Fruit fly (Drosophila melanogaster): Measurements from ENCODE around the gene Pcyt2.
A peak's percentile ranks its signal among the peaks of the same experiment; 100 is the strongest.

The Pcyt2 gene

DNA sequence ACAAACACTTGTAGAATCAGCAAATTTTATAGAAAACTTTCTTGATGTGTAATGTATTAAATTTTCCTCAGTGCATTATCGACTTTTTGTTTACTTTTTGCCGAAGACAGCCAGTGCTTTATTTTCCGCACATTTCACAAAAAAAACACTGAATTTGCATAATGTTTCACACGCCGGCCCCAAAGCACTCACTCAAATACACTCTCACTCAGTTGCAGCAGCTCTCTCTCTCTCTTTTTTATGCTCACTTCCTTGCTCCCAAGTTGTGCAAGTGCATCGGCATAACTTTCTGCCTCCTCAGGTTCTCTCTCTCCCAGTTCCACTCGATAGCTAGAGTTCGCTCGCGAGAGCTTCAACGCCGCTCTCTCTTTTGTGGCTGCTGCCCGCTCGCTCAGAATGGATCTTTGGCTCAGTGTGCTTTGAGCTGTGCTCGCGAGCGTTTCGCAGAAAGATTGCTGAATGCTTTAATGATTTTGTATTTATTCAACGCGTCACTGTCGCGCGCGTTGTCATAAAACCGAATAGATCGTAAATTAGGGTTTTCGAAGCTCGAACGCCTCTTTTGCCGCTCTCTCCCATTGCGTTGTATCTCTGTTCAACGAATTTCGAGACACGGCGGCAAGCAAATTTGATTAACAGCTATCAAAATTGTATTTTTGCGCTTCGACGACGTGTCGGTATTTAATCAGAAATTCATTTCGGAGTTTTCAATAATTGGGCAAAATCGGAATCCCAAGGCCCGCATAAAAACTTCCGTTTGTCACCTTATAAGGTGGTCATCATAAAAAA, 33.2 kb downstream of the Pcyt2 start (continued):
- no peak for TF ChIP-seq CG10321 (GFP tag; IDR thresholded peaks at IDR 0.05)
- TF ChIP-seq ems (GFP tag; optimal IDR thresholded peaks at IDR 0.05) = no peak
- TF ChIP-seq hth (optimal IDR thresholded peaks at IDR 0.05) = no peak
- no peak for TF ChIP-seq CG10462 (GFP tag; optimal IDR thresholded peaks at IDR 0.05)
- TF ChIP-seq CG12219 (GFP tag; optimal IDR thresholded peaks at IDR 0.05) = no peak
- TF ChIP-seq CG31365 (tag; optimal IDR thresholded peaks at IDR 0.05) = peak; percentile 65
- TF ChIP-seq Eip74EF (GFP tag; optimal IDR thresholded peaks at IDR 0.05) = peak in 1 of 2 experiments; percentile 35
- peak; percentile 22 for TF ChIP-seq gcm (GFP tag; optimal IDR thresholded peaks at IDR 0.05)
- TF ChIP-seq Vsx1 (GFP tag; optimal IDR thresholded peaks at IDR 0.05) = no peak
- TF ChIP-seq dmrt99B (tag; optimal IDR thresholded peaks at IDR 0.05) = no peak
- TF ChIP-seq Fer1 (GFP tag; optimal IDR thresholded peaks at IDR 0.05) = peak; percentile 47
- TF ChIP-seq CG15479 (GFP tag; optimal IDR thresholded peaks at IDR 0.05) = peak; percentile 58
- peak; percentile 46; the same call in 1 of the 3 replicates for TF ChIP-seq gce (GFP tag; IDR thresholded peaks at IDR 0.05)
- TF ChIP-seq CG12104 (GFP tag; optimal IDR thresholded peaks at IDR 0.05) = no peak
- TF ChIP-seq Dip2 (GFP tag; IDR thresholded peaks at IDR 0.05) = no peak
- TF ChIP-seq CG11695 (GFP tag; IDR thresholded peaks at IDR 0.05) = peak; percentile 54; the same call in 2 of the 3 replicates
- TF ChIP-seq croc (GFP tag; conservative IDR thresholded peaks at IDR 0.05) = no peak
- no peak for TF ChIP-seq CG14441 (GFP tag; IDR thresholded peaks at IDR 0.05)
- TF ChIP-seq CG3726 (GFP tag; IDR thresholded peaks at IDR 0.05) = no peak
- no peak for TF ChIP-seq CG4424 (GFP tag; optimal IDR thresholded peaks at IDR 0.05)
- TF ChIP-seq bigmax (GFP tag; optimal IDR thresholded peaks at IDR 0.05) = no peak
- no peak for TF ChIP-seq CG13424 (tag; optimal IDR thresholded peaks at IDR 0.05)
- no peak for TF ChIP-seq az2 (GFP tag; optimal IDR thresholded peaks at IDR 0.05)
- no peak for TF ChIP-seq CHES-1-like (GFP tag; optimal IDR thresholded peaks at IDR 0.05)
- TF ChIP-seq CG2712 (tag; optimal IDR thresholded peaks at IDR 0.05) = peak; percentile 3
- TF ChIP-seq Nf-YB (GFP tag; optimal IDR thresholded peaks at IDR 0.05) = no peak
- no peak for TF ChIP-seq sc (optimal IDR thresholded peaks at IDR 0.05)
- no peak for TF ChIP-seq sc (GFP tag; optimal IDR thresholded peaks at IDR 0.05)
- 0 out of 2 replicates have a peak, but pooled peaks have one; percentile 36 for TF ChIP-seq Atf6 (GFP tag; IDR thresholded peaks at IDR 0.05)
- TF ChIP-seq fd3F (GFP tag; optimal IDR thresholded peaks at IDR 0.05) = no peak
- TF ChIP-seq fd102C (GFP tag; optimal IDR thresholded peaks at IDR 0.05) = no peak
- no peak for TF ChIP-seq Chrac-16 (GFP tag; optimal IDR thresholded peaks at IDR 0.05)
- no peak for TF ChIP-seq row (GFP tag; IDR thresholded peaks at IDR 0.05)
- no peak for TF ChIP-seq Hr78 (GFP tag; optimal IDR thresholded peaks at IDR 0.05)
- TF ChIP-seq CG1647 (GFP tag; optimal IDR thresholded peaks at IDR 0.05) = no peak
- TF ChIP-seq Nf-YC (tag; optimal IDR thresholded peaks at IDR 0.05) = no peak
- TF ChIP-seq Hey (tag; optimal IDR thresholded peaks at IDR 0.05) = no peak
- no peak for TF ChIP-seq disco-r (GFP tag; optimal IDR thresholded peaks at IDR 0.05)
- peak; percentile 15 for TF ChIP-seq CG1832 (GFP tag; optimal IDR thresholded peaks at IDR 0.05)
- TF ChIP-seq cwo (GFP tag; optimal IDR thresholded peaks at IDR 0.05) = peak; percentile 27
- no peak for TF ChIP-seq CG10565 (GFP tag; optimal IDR thresholded peaks at IDR 0.05)
- no peak for TF ChIP-seq cas (GFP tag; IDR thresholded peaks at IDR 0.05)
- no peak for TF ChIP-seq repo (GFP tag; optimal IDR thresholded peaks at IDR 0.05)
- TF ChIP-seq Mad (GFP tag; optimal IDR thresholded peaks at IDR 0.05) = no peak
- peak; percentile 58 for TF ChIP-seq hbn (GFP tag; IDR thresholded peaks at IDR 0.05; ENCODE audit: partially characterized antibody)
- no peak for TF ChIP-seq CG17186 (GFP tag; optimal IDR thresholded peaks at IDR 0.05)
- no peak for TF ChIP-seq CG1233 (GFP tag; optimal IDR thresholded peaks at IDR 0.05)
- no peak for TF ChIP-seq slbo (GFP tag; IDR thresholded peaks at IDR 0.05)
- TF ChIP-seq CG14965 (GFP tag; optimal IDR thresholded peaks at IDR 0.05; ENCODE audit: borderline replicate concordance) = no peak

Measured in whole organism, embryonic.